Worm (Caenorhabditis elegans): ENCODE measurements around the gene C24B5.4.

Gene C24B5.4

ce11 chrV:9197121-9197520 lies at the start of gene C24B5.4:
TSS of gene C24B5.4 (minus strand) at chrV:9197326.
- TF ChIP-seq nhr-80 (tag; optimal IDR thresholded peaks at IDR 0.05) (peak; percentile 19), lir-1 (GFP tag; conservative IDR thresholded peaks at IDR 0.05) (no peak)

- TF ChIP-seq Y79H2A.3 (GFP tag; conservative IDR thresholded peaks at IDR 0.05) (no peak), akir-1 (GFP tag; optimal IDR thresholded peaks at IDR 0.05) (no peak), nfya-1 (tag; optimal IDR thresholded peaks at IDR 0.05; ENCODE audit: borderline replicate concordance, insufficient read depth) (no peak), unc-130 (GFP tag; optimal IDR thresholded peaks at IDR 0.05) (no peak), repo-1 (tag; optimal IDR thresholded peaks at IDR 0.05) (no peak), sea-2 (GFP tag; IDR thresholded peaks at IDR 0.05) (no peak), dpff-1 (tag; optimal IDR thresholded peaks at IDR 0.05) (no peak), F33H1.4 (GFP tag; IDR thresholded peaks at IDR 0.05) (no peak), cebp-2 (GFP tag; IDR thresholded peaks at IDR 0.05) (no peak)
Measured at ce11 chrV:9246260-9246659, 49.1 kb upstream of the C24B5.4 start, which contains the start of gene aat-2. TSS of gene aat-2 (minus strand) at chrV:9246360.

ce11 chrV:9243171-9243996 lies 46.3 kb upstream of the C24B5.4 start, which contains the start of gene glo-4:
TSS of gene glo-4 (minus strand) at chrV:9243221.
- TF ChIP-seq egl-18 (GFP tag; IDR thresholded peaks at IDR 0.05), result no peak
- TF ChIP-seq hlh-12 (tag; optimal IDR thresholded peaks at IDR 0.05), result no peak
- no peak for TF ChIP-seq unc-130 (GFP tag; optimal IDR thresholded peaks at IDR 0.05)
- no peak; the same call in 1 of the 2 replicates for TF ChIP-seq dox-1 (GFP tag; IDR thresholded peaks at IDR 0.05)
- 0 out of 2 replicates have a peak, but pooled peaks have one; percentile 71 for TF ChIP-seq madf-3 (GFP tag; IDR thresholded peaks at IDR 0.05)
- TF ChIP-seq zim-3 (tag; optimal IDR thresholded peaks at IDR 0.05), result no peak
- peak; percentile 71; the same call in 1 of the 2 replicates for TF ChIP-seq Y53G8AR.9 (GFP tag; conservative IDR thresholded peaks at IDR 0.05)
- TF ChIP-seq snpc-4 (GFP tag; optimal IDR thresholded peaks at IDR 0.05), result no peak
- TF ChIP-seq snpc-4 (tag; optimal IDR thresholded peaks at IDR 0.05), result peak in 1 of 4 experiments; percentile 11
- TF ChIP-seq madf-8 (GFP tag; conservative IDR thresholded peaks at IDR 0.05), result peak; percentile 50
- TF ChIP-seq rcor-1 (GFP tag; IDR thresholded peaks at IDR 0.05), result peak; percentile 49; the same call in 1 of the 2 replicates
- TF ChIP-seq efl-1 (GFP tag; optimal IDR thresholded peaks at IDR 0.05), result peak; percentile 71
- peak; percentile 69 for TF ChIP-seq hmg-1.2 (GFP tag; IDR thresholded peaks at IDR 0.05)
- peak; percentile 24; the same call in 1 of the 2 replicates for TF ChIP-seq ekl-4 (GFP tag; IDR thresholded peaks at IDR 0.05)
- TF ChIP-seq madf-6 (GFP tag; IDR thresholded peaks at IDR 0.05), result peak; percentile 73
- no peak for TF ChIP-seq F57C9.4 (tag; optimal IDR thresholded peaks at IDR 0.05)
- no peak for TF ChIP-seq sdz-38 (tag; optimal IDR thresholded peaks at IDR 0.05)
- no peak for TF ChIP-seq repo-1 (tag; optimal IDR thresholded peaks at IDR 0.05)
- peak; percentile 91 for TF ChIP-seq ztf-18 (tag; optimal IDR thresholded peaks at IDR 0.05)
- TF ChIP-seq lin-40 (tag; optimal IDR thresholded peaks at IDR 0.05), result peak; percentile 68
- no peak for TF ChIP-seq B0019.2 (GFP tag; conservative IDR thresholded peaks at IDR 0.05)
- TF ChIP-seq attf-5 (GFP tag; optimal IDR thresholded peaks at IDR 0.05), result no peak
- peak; percentile 56 for TF ChIP-seq dpl-1 (GFP tag; optimal IDR thresholded peaks at IDR 0.05)
- no peak for TF ChIP-seq nhr-27 (tag; optimal IDR thresholded peaks at IDR 0.05)
- no peak for TF ChIP-seq cebp-1 (GFP tag; IDR thresholded peaks at IDR 0.05)
- no peak for TF ChIP-seq cebp-1 (tag; optimal IDR thresholded peaks at IDR 0.05)
- TF ChIP-seq ZK185.1 (tag; optimal IDR thresholded peaks at IDR 0.05; ENCODE audit: poor library complexity, severe bottlenecking), result no peak
- no peak for TF ChIP-seq lir-1 (GFP tag; conservative IDR thresholded peaks at IDR 0.05)
- TF ChIP-seq ceh-27 (GFP tag; optimal IDR thresholded peaks at IDR 0.05), result peak; percentile 47
- peak in 1 of 3 experiments; percentile 81 for TF ChIP-seq lin-35 (GFP tag; optimal IDR thresholded peaks at IDR 0.05)
- TF ChIP-seq F55B11.4 (tag; optimal IDR thresholded peaks at IDR 0.05; ENCODE audit: borderline replicate concordance, insufficient read depth), result no peak
- TF ChIP-seq nfya-1 (tag; optimal IDR thresholded peaks at IDR 0.05; ENCODE audit: borderline replicate concordance, insufficient read depth), result no peak
- TF ChIP-seq nhr-80 (tag; optimal IDR thresholded peaks at IDR 0.05), result peak; percentile 62
- no peak for TF ChIP-seq lsl-1 (GFP tag; optimal IDR thresholded peaks at IDR 0.05)
- 0 out of 2 replicates have a peak, but pooled peaks have one; percentile 54 for TF ChIP-seq pbrm-1 (GFP tag; IDR thresholded peaks at IDR 0.05)
- peak in 1 of 2 experiments; percentile 3 for TF ChIP-seq let-607 (tag; optimal IDR thresholded peaks at IDR 0.05)

Measured in whole organism, young adult.